Worm (Caenorhabditis elegans): ENCODE data around the gene Y49F6A.11.

The Y49F6A.11 gene

ce11 chrII:3578121-3578520, 20.5 kb downstream of the Y49F6A.11 start, which contains the start of gene clec-133:
Gene clec-133 (plus strand): TSS chrII:3578421.
- no peak for TF ChIP-seq pes-1 (GFP tag; IDR thresholded peaks at IDR 0.05)
- TF ChIP-seq flt-1 (GFP tag; IDR thresholded peaks at IDR 0.05), result no peak
- TF ChIP-seq ceh-13 (GFP tag; optimal IDR thresholded peaks at IDR 0.05), result no peak
- no peak for TF ChIP-seq scrt-1 (GFP tag; IDR thresholded peaks at IDR 0.05)
- no peak for TF ChIP-seq ama-1 (optimal IDR thresholded peaks at IDR 0.05)
- TF ChIP-seq ceh-36 (tag; optimal IDR thresholded peaks at IDR 0.05), result no peak
- TF ChIP-seq hnd-1 (tag; optimal IDR thresholded peaks at IDR 0.05), result no peak
- no peak for TF ChIP-seq tra-4 (tag; optimal IDR thresholded peaks at IDR 0.05)

ce11 chrII:3576742-3577141, 21.9 kb downstream of the Y49F6A.11 start, which contains the start of gene clec-132:
Gene clec-132 (plus strand): TSS chrII:3577042.
- no peak for TF ChIP-seq hmbx-1 (tag; optimal IDR thresholded peaks at IDR 0.05)
- no peak for TF ChIP-seq ceh-36 (tag; optimal IDR thresholded peaks at IDR 0.05)
- TF ChIP-seq tbx-11 (GFP tag; IDR thresholded peaks at IDR 0.05), result no peak
- no peak for TF ChIP-seq ets-7 (tag; optimal IDR thresholded peaks at IDR 0.05)
- TF ChIP-seq ama-1 (optimal IDR thresholded peaks at IDR 0.05), result no peak
- TF ChIP-seq B0310.2 (tag; optimal IDR thresholded peaks at IDR 0.05), result no peak
- no peak for TF ChIP-seq sea-1 (GFP tag; conservative IDR thresholded peaks at IDR 0.05)
- TF ChIP-seq tbx-37 (GFP tag; conservative IDR thresholded peaks at IDR 0.05), result no peak
- no peak for TF ChIP-seq flt-1 (GFP tag; IDR thresholded peaks at IDR 0.05)

- TF ChIP-seq hmg-4 (GFP tag; optimal IDR thresholded peaks at IDR 0.05) (no peak), ceh-13 (GFP tag; optimal IDR thresholded peaks at IDR 0.05) (no peak), tra-4 (tag; optimal IDR thresholded peaks at IDR 0.05) (no peak), pes-1 (GFP tag; IDR thresholded peaks at IDR 0.05) (no peak), aly-1 (tag; optimal IDR thresholded peaks at IDR 0.05) (no peak), ets-7 (tag; optimal IDR thresholded peaks at IDR 0.05) (no peak), ceh-36 (tag; optimal IDR thresholded peaks at IDR 0.05) (no peak), scrt-1 (GFP tag; IDR thresholded peaks at IDR 0.05) (no peak), sea-1 (GFP tag; conservative IDR thresholded peaks at IDR 0.05) (no peak), hmbx-1 (tag; optimal IDR thresholded peaks at IDR 0.05) (no peak), tbx-11 (GFP tag; IDR thresholded peaks at IDR 0.05) (no peak)
Measured at ce11 chrII:3573255-3573654, 25.4 kb downstream of the Y49F6A.11 start, which contains the start of gene clec-130. Gene clec-130 (plus strand): TSS chrII:3573555.

ce11 chrII:3570927-3571538, 27.6 kb downstream of the Y49F6A.11 start, which contains the start of the genes clec-128 and clec-129:
Gene clec-128 (minus strand): TSS chrII:3571027.
Gene clec-129 (plus strand): TSS chrII:3571488.
- no peak for TF ChIP-seq pes-1 (GFP tag; IDR thresholded peaks at IDR 0.05)
- TF ChIP-seq hmg-4 (GFP tag; optimal IDR thresholded peaks at IDR 0.05), result no peak
- no peak for TF ChIP-seq B0310.2 (tag; optimal IDR thresholded peaks at IDR 0.05)
- no peak for TF ChIP-seq tbx-11 (GFP tag; IDR thresholded peaks at IDR 0.05)
- TF ChIP-seq hmbx-1 (tag; optimal IDR thresholded peaks at IDR 0.05), result no peak
- no peak for TF ChIP-seq scrt-1 (GFP tag; IDR thresholded peaks at IDR 0.05)
- no peak for TF ChIP-seq tbx-37 (GFP tag; conservative IDR thresholded peaks at IDR 0.05)
- TF ChIP-seq flt-1 (GFP tag; IDR thresholded peaks at IDR 0.05), result no peak
- TF ChIP-seq aly-1 (tag; optimal IDR thresholded peaks at IDR 0.05), result no peak

ce11 chrII:3569118-3569517, 29.5 kb downstream of the Y49F6A.11 start, which contains the start of gene clec-127:
Gene clec-127 (minus strand): TSS chrII:3569218.
- TF ChIP-seq hmbx-1 (tag; optimal IDR thresholded peaks at IDR 0.05), result no peak
- TF ChIP-seq hmg-4 (GFP tag; optimal IDR thresholded peaks at IDR 0.05), result no peak
- no peak for TF ChIP-seq scrt-1 (GFP tag; IDR thresholded peaks at IDR 0.05)
- no peak for TF ChIP-seq B0310.2 (tag; optimal IDR thresholded peaks at IDR 0.05)
- TF ChIP-seq ets-7 (tag; optimal IDR thresholded peaks at IDR 0.05), result no peak
- TF ChIP-seq aly-1 (tag; optimal IDR thresholded peaks at IDR 0.05), result no peak
- TF ChIP-seq ceh-13 (GFP tag; optimal IDR thresholded peaks at IDR 0.05), result no peak
- no peak for TF ChIP-seq ama-1 (optimal IDR thresholded peaks at IDR 0.05)
- no peak for TF ChIP-seq pes-1 (GFP tag; IDR thresholded peaks at IDR 0.05)
- TF ChIP-seq ceh-36 (tag; optimal IDR thresholded peaks at IDR 0.05), result no peak
- TF ChIP-seq hnd-1 (tag; optimal IDR thresholded peaks at IDR 0.05), result no peak
- TF ChIP-seq F13C5.2 (tag; optimal IDR thresholded peaks at IDR 0.05), result no peak
- TF ChIP-seq tbx-37 (GFP tag; conservative IDR thresholded peaks at IDR 0.05), result no peak
- no peak for TF ChIP-seq flt-1 (GFP tag; IDR thresholded peaks at IDR 0.05)
- no peak for TF ChIP-seq sea-1 (GFP tag; conservative IDR thresholded peaks at IDR 0.05)
- TF ChIP-seq tra-4 (tag; optimal IDR thresholded peaks at IDR 0.05), result no peak
- no peak for TF ChIP-seq tbx-11 (GFP tag; IDR thresholded peaks at IDR 0.05)

ce11 chrII:3567576-3567975, 31.0 kb downstream of the Y49F6A.11 start:
- TF ChIP-seq B0310.2 (tag; optimal IDR thresholded peaks at IDR 0.05), result peak; percentile 12
- peak; percentile 47 for TF ChIP-seq aly-1 (tag; optimal IDR thresholded peaks at IDR 0.05)
- TF ChIP-seq ceh-36 (tag; optimal IDR thresholded peaks at IDR 0.05), result peak; percentile 82
- peak; percentile 76; the same call in 1 of the 2 replicates for TF ChIP-seq sea-1 (GFP tag; conservative IDR thresholded peaks at IDR 0.05)
- peak; percentile 69 for TF ChIP-seq hmg-4 (GFP tag; optimal IDR thresholded peaks at IDR 0.05)
- TF ChIP-seq tbx-37 (GFP tag; conservative IDR thresholded peaks at IDR 0.05), result peak; percentile 52; the same call in 1 of the 2 replicates
- TF ChIP-seq scrt-1 (GFP tag; IDR thresholded peaks at IDR 0.05), result peak; percentile 86
- peak; percentile 10 for TF ChIP-seq tra-4 (tag; optimal IDR thresholded peaks at IDR 0.05)
- TF ChIP-seq ceh-13 (GFP tag; optimal IDR thresholded peaks at IDR 0.05), result peak; percentile 22
- TF ChIP-seq flt-1 (GFP tag; IDR thresholded peaks at IDR 0.05), result peak; percentile 68
- peak; percentile 86 for TF ChIP-seq pes-1 (GFP tag; IDR thresholded peaks at IDR 0.05)
- TF ChIP-seq tbx-11 (GFP tag; IDR thresholded peaks at IDR 0.05), result peak; percentile 70
- peak; percentile 55 for TF ChIP-seq hnd-1 (tag; optimal IDR thresholded peaks at IDR 0.05)

ce11 chrII:3567066-3567465, 31.6 kb downstream of the Y49F6A.11 start:
- no peak for TF ChIP-seq B0310.2 (tag; optimal IDR thresholded peaks at IDR 0.05)
- no peak for TF ChIP-seq hmg-4 (GFP tag; optimal IDR thresholded peaks at IDR 0.05)
- TF ChIP-seq aly-1 (tag; optimal IDR thresholded peaks at IDR 0.05), result no peak
- TF ChIP-seq ama-1 (optimal IDR thresholded peaks at IDR 0.05), result no peak
- no peak for TF ChIP-seq hmbx-1 (tag; optimal IDR thresholded peaks at IDR 0.05)
- no peak for TF ChIP-seq F13C5.2 (tag; optimal IDR thresholded peaks at IDR 0.05)
- TF ChIP-seq flt-1 (GFP tag; IDR thresholded peaks at IDR 0.05), result no peak
- no peak for TF ChIP-seq scrt-1 (GFP tag; IDR thresholded peaks at IDR 0.05)
- no peak for TF ChIP-seq pes-1 (GFP tag; IDR thresholded peaks at IDR 0.05)
- TF ChIP-seq tbx-11 (GFP tag; IDR thresholded peaks at IDR 0.05), result no peak
- no peak for TF ChIP-seq tra-4 (tag; optimal IDR thresholded peaks at IDR 0.05)
- no peak for TF ChIP-seq hnd-1 (tag; optimal IDR thresholded peaks at IDR 0.05)
- no peak for TF ChIP-seq ceh-36 (tag; optimal IDR thresholded peaks at IDR 0.05)
- no peak for TF ChIP-seq sea-1 (GFP tag; conservative IDR thresholded peaks at IDR 0.05)
